Worm (Caenorhabditis elegans) whole organism, early embryonic: ENCODE measurements around the gene dgk-4.

Experiments used
- B0310.2 ChIP-seq: sonication (generic microtip); optimal IDR thresholded peaks from 2 replicates; lab custom pipeline; 2016; ENCODE audit warnings: mild to moderate bottlenecking, missing genetic modification characterization, missing compliant biosample characterization
- F13C5.2 ChIP-seq: sonication (generic microtip); optimal IDR thresholded peaks from 2 replicates; lab custom pipeline; 2017; ENCODE audit warnings: mild to moderate bottlenecking, missing genetic modification characterization, inconsistent platforms, missing compliant biosample characterization
- aly-1 ChIP-seq: sonication (generic microtip); optimal IDR thresholded peaks from 2 replicates; lab custom pipeline; 2016; ENCODE audit warnings: missing genetic modification characterization, missing compliant biosample characterization
- ama-1 ChIP-seq: fragments of 150-350 bp; optimal IDR thresholded peaks from 2 replicates; lab custom pipeline; 2014
- ceh-13 ChIP-seq: fragments of 200-800 bp; sonication (Bioruptor generic); optimal IDR thresholded peaks from 2 replicates; lab custom pipeline; 2018; ENCODE audit warnings: mild to moderate bottlenecking, missing genetic modification characterization, missing compliant biosample characterization
- ceh-36 ChIP-seq: sonication (generic microtip); optimal IDR thresholded peaks from 2 replicates; lab custom pipeline; 2016; ENCODE audit warnings: missing genetic modification characterization, inconsistent platforms, missing compliant biosample characterization
- ets-7 ChIP-seq: sonication (generic microtip); optimal IDR thresholded peaks from 2 replicates; lab custom pipeline; 2016; ENCODE audit warnings: missing genotype, missing genetic modification characterization, missing compliant biosample characterization
- flt-1 ChIP-seq: fragments of 200-800 bp; sonication (Bioruptor generic); IDR thresholded peaks from 2 replicates; pipeline ENCODE4 v1.3.6; 2022; ENCODE audit warnings: missing genetic modification characterization, missing compliant biosample characterization
- hmbx-1 ChIP-seq: sonication (generic microtip); optimal IDR thresholded peaks from 2 replicates; lab custom pipeline; 2016; ENCODE audit warnings: mild to moderate bottlenecking, missing genetic modification characterization, missing compliant biosample characterization
- hmg-4 ChIP-seq: fragments of 200-800 bp; sonication (Bioruptor generic); optimal IDR thresholded peaks from 2 replicates; lab custom pipeline; 2018; ENCODE audit warnings: mild to moderate bottlenecking, missing genetic modification characterization, missing compliant biosample characterization
- hnd-1 ChIP-seq: sonication (generic microtip); optimal IDR thresholded peaks from 2 replicates; lab custom pipeline; 2016; ENCODE audit warnings: missing genetic modification characterization, missing compliant biosample characterization
- pes-1 ChIP-seq: fragments of 200-800 bp; sonication (Bioruptor generic); IDR thresholded peaks from 2 replicates; pipeline ENCODE4 v1.3.6; 2022; ENCODE audit warnings: missing genetic modification reagents, missing genetic modification characterization, missing compliant biosample characterization
- scrt-1 ChIP-seq: fragments of 200-800 bp; sonication (Bioruptor generic); IDR thresholded peaks from 2 replicates; pipeline ENCODE4 v1.3.6; 2022; ENCODE audit warnings: missing genetic modification characterization, missing compliant biosample characterization
- sea-1 ChIP-seq: fragments of 200-800 bp; sonication (Bioruptor generic); conservative IDR thresholded peaks from 2 replicates; pipeline ENCODE4 v1.3.6; 2022; ENCODE audit warnings: missing genetic modification characterization, missing compliant biosample characterization
- tbx-11 ChIP-seq: fragments of 200-800 bp; sonication (Bioruptor generic); IDR thresholded peaks from 2 replicates; pipeline ENCODE4 v1.3.6; 2022; ENCODE audit warnings: missing genetic modification characterization, missing compliant biosample characterization
- tbx-37 ChIP-seq: fragments of 200-800 bp; sonication (Bioruptor generic); conservative IDR thresholded peaks from 2 replicates; pipeline ENCODE4 v1.3.6; 2022; ENCODE audit warnings: missing genetic modification reagents, missing genetic modification characterization, missing compliant biosample characterization

dgk-4 gene

DNA sequence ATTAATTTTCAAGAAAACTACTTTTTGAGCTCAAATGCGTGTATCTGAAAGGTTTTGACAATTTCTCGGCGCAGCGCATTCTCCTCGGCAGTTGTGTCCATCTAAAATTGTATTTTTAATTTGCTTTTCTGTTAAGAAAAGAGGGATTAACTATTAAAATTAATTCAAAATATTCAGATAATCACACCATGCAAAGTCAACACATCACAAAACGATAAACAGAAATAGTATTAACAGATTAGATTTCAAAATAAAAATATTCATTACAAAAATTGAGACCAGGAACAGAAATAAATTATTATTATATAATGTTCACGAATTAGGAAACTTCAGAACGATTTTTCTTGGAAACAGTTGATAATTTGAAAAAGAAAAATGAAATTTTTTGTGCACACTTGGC, 55.4 kb downstream of the dgk-4 start, which contains the start of gene pole-2:
pole-2 (minus strand) TSS at position 101 of the 400 bp plus-strand sequence.
- no peak for TF ChIP-seq ama-1 (lab: Kevin White, UChicago)
- TF ChIP-seq ceh-13 (GFP tag; lab: Kevin White, UChicago): no peak
- TF ChIP-seq hmg-4 (GFP tag; lab: Kevin White, UChicago): no peak
- TF ChIP-seq tbx-11 (GFP tag; lab: Robert Waterston, UW): no peak
- no peak for TF ChIP-seq ceh-36
- TF ChIP-seq pes-1 (GFP tag; lab: Robert Waterston, UW): no peak
- TF ChIP-seq aly-1 (tag; lab: Kevin White, UChicago): no peak
- TF ChIP-seq hnd-1 (tag; lab: Kevin White, UChicago): no peak
- no peak for TF ChIP-seq flt-1 (GFP tag; lab: Robert Waterston, UW)
- no peak for TF ChIP-seq tbx-37 (GFP tag; lab: Robert Waterston, UW)
- TF ChIP-seq hmbx-1 (tag; lab: Kevin White, UChicago): no peak

- no peak for TF ChIP-seq tbx-37 (GFP tag; lab: Robert Waterston, UW)
- TF ChIP-seq flt-1 (GFP tag; lab: Robert Waterston, UW): no peak
- TF ChIP-seq F13C5.2 (tag; lab: Kevin White, UChicago): no peak
- no peak for TF ChIP-seq B0310.2 (tag; lab: Kevin White, UChicago)
- no peak for TF ChIP-seq ama-1 (lab: Kevin White, UChicago)
- TF ChIP-seq ceh-13 (GFP tag; lab: Kevin White, UChicago): no peak
- TF ChIP-seq aly-1 (tag; lab: Kevin White, UChicago): no peak
- TF ChIP-seq hmbx-1 (tag; lab: Kevin White, UChicago): no peak
- TF ChIP-seq ceh-36: no peak
- no peak for TF ChIP-seq pes-1 (GFP tag; lab: Robert Waterston, UW)
- TF ChIP-seq hmg-4 (GFP tag; lab: Kevin White, UChicago): no peak
- TF ChIP-seq hnd-1 (tag; lab: Kevin White, UChicago): no peak
- TF ChIP-seq sea-1 (GFP tag; lab: Robert Waterston, UW): no peak
Measured at ce11 chrIV:8686966-8687365, 55.8 kb downstream of the dgk-4 start.

DNA sequence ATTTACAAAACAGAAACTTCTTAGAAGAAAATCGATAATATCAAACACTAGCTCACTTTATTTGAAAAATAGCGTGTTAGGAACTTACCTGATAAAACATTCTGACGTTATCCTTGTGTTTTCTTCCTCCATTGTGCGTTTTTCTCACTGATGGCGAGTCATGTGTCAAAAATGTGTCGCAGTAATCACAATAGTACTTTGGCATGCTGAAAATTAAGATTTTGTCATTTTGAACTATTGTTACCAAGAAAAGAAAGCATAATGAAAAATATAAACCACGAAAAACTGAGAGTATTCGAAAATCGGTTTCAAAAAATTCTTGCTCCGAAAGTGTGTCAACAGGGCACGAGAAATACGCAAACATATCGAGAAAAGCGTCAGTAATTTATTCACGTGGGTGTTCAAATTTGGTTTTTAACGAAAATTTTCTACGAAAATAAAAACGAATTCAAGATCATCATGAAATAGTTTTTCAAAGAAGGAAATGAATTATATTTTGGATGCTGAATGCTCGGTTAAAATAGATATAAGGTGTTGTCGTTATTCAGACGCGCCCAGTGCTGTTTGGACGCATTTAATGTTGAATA, 56.6 kb downstream of the dgk-4 start, which contains the start of gene snrp-3:
snrp-3 (minus strand) TSS at position 206 of the 587 bp plus-strand sequence.
- TF ChIP-seq tbx-37 (GFP tag; lab: Robert Waterston, UW) (no peak), F13C5.2 (tag; lab: Kevin White, UChicago) (peak; percentile 41), tbx-11 (GFP tag; lab: Robert Waterston, UW) (no peak), aly-1 (tag; lab: Kevin White, UChicago) (no peak), hnd-1 (tag; lab: Kevin White, UChicago) (no peak), ets-7 (tag; lab: Kevin White, UChicago) (no peak)

DNA sequence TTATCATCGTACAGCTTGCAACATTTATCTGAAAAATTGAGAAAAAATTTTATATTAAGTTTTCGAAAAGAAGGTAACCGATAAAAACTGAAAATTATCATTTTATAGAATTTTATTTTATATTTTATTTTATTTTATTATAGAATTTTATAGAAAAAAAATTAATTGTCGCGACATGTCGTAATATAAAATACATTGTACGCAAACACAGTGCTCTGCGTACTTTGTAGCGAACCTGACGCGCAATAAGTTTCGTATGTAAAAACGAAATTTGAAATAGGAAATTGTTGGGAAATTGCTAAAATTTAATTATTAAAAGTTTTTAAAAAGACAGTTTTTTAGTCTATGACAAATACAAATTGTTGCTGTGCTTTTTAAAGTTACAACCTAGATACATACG, 60.4 kb downstream of the dgk-4 start, which contains the start of the genes hst-1 and ints-6:
hst-1 (minus strand) TSS at position 28 of the 400 bp plus-strand sequence.
ints-6 (plus strand) TSS at position 260 of the 400 bp plus-strand sequence.
- TF ChIP-seq scrt-1 (GFP tag; lab: Robert Waterston, UW) (no peak), sea-1 (GFP tag; lab: Robert Waterston, UW) (no peak)
